Worm (Caenorhabditis elegans) whole organism, L4 larva: ENCODE data around the gene F54D8.6.

ENCODE experiments used
- D1046.2 ChIP-seq: fragments of 200-800 bp; sonication (Bioruptor generic); IDR thresholded peaks from 2 replicates; pipeline ENCODE4 v1.3.6; 2022; ENCODE audit warnings: missing genetic modification characterization, missing compliant biosample characterization
- F10B5.3 ChIP-seq: sonication (generic microtip); optimal IDR thresholded peaks from 2 replicates; lab custom pipeline; 2016; ENCODE audit warnings: mild to moderate bottlenecking, missing genetic modification characterization, missing compliant biosample characterization
- F44E2.7 ChIP-seq: fragments of 200-800 bp; sonication (Bioruptor generic); IDR thresholded peaks from 2 replicates; pipeline ENCODE4 v2.1.2; 2022; ENCODE audit warnings: missing genetic modification characterization, missing compliant biosample characterization
- T26A8.4 ChIP-seq: fragments of 200-800 bp; sonication (Bioruptor generic); IDR thresholded peaks from 2 replicates; pipeline ENCODE4 v1.3.6; 2022; ENCODE audit warnings: missing genetic modification characterization, missing compliant biosample characterization
- Y105C5A.15 ChIP-seq: fragments of 200-800 bp; sonication (Bioruptor generic); IDR thresholded peaks from 2 replicates; pipeline ENCODE4 v1.3.6; 2022; ENCODE audit warnings: missing genetic modification characterization, missing compliant biosample characterization
- ZK337.2 ChIP-seq: fragments of 200-800 bp; sonication (Bioruptor generic); IDR thresholded peaks from 2 replicates; pipeline ENCODE4 v1.3.6; 2022; ENCODE audit warnings: missing genetic modification reagents, missing genetic modification characterization, missing compliant biosample characterization
- ceh-20 ChIP-seq: fragments of 200-800 bp; sonication (Bioruptor generic); IDR thresholded peaks from 2 replicates; pipeline ENCODE4 v1.3.6; 2022; ENCODE audit warnings: missing genetic modification reagents, missing genetic modification characterization, missing compliant biosample characterization
- ceh-62 ChIP-seq: sonication (generic microtip); optimal IDR thresholded peaks from 2 replicates; lab custom pipeline; 2017; ENCODE audit warnings: missing biosample characterization, missing genetic modification characterization
- cey-2 ChIP-seq: sonication (generic microtip); optimal IDR thresholded peaks from 3 replicates; lab custom pipeline; 2017; ENCODE audit warnings: missing genetic modification characterization, mild to moderate bottlenecking, missing compliant biosample characterization, antibody characterized with exemption, borderline replicate concordance; ENCODE audit not compliant: insufficient read depth
- egl-43 ChIP-seq: fragments of 200-800 bp; sonication (Bioruptor generic); IDR thresholded peaks from 2 replicates; pipeline ENCODE4 v1.3.6; 2022; ENCODE audit warnings: missing genetic modification reagents, missing genetic modification characterization, missing compliant biosample characterization
- hlh-11 ChIP-seq: fragments of 200-800 bp; sonication (Bioruptor generic); optimal IDR thresholded peaks from 2 replicates; lab custom pipeline; 2018; ENCODE audit warnings: mild to moderate bottlenecking, missing genetic modification characterization, missing compliant biosample characterization
- lim-7 ChIP-seq: fragments of 200-800 bp; sonication (Bioruptor generic); IDR thresholded peaks from 2 replicates; pipeline ENCODE4 v1.3.6; 2022; ENCODE audit warnings: missing genetic modification characterization, missing compliant biosample characterization
- lin-1 ChIP-seq: fragments of 200-800 bp; sonication (Bioruptor generic); IDR thresholded peaks from 2 replicates; pipeline ENCODE4 v1.3.6; 2022; ENCODE audit warnings: missing genetic modification reagents, missing genetic modification characterization, missing compliant biosample characterization
- lin-13 ChIP-seq: fragments of 150-350 bp; optimal IDR thresholded peaks from 2 replicates; lab custom pipeline; 2014; ENCODE audit warnings: missing biosample characterization, missing genetic modification reagents, missing genetic modification characterization
- lsy-2 ChIP-seq, 2 experiments: fragments of 150-350 bp in 1 of 2; sonication (generic microtip) in 1 of 2; optimal IDR thresholded peaks; 2 replicates each; lab custom pipeline; 2014 to 2017; ENCODE audit warnings: missing biosample characterization in 2 of 2, missing genetic modification characterization in 2 of 2
- madf-5 ChIP-seq, 2 experiments: fragments of 200-800 bp; sonication (Bioruptor generic); IDR thresholded peaks; 2 replicates each; pipeline ENCODE4 v1.3.6; 2022; ENCODE audit warnings: missing compliant biosample characterization in 2 of 2, missing genetic modification characterization in 2 of 2
- nhr-237 ChIP-seq: sonication (generic microtip); optimal IDR thresholded peaks from 2 replicates; lab custom pipeline; 2017; ENCODE audit warnings: missing biosample characterization, missing genetic modification characterization
- nhr-25 ChIP-seq: sonication (generic microtip); optimal IDR thresholded peaks from 2 replicates; lab custom pipeline; 2017; ENCODE audit warnings: missing genetic modification characterization, mild to moderate bottlenecking, missing compliant biosample characterization, antibody characterized with exemption, moderate library complexity, borderline replicate concordance; ENCODE audit not compliant: insufficient read depth
- pha-4 ChIP-seq, 2 experiments: fragments of 150-350 bp in 1 of 2; fragments of 200-800 bp in 1 of 2; sonication (Bioruptor generic) in 1 of 2; IDR thresholded peaks in 1 of 2; optimal IDR thresholded peaks in 1 of 2; 2 replicates each; pipeline versions ENCODE4 v1.3.6 to Lab custom; 2014 to 2022; ENCODE audit warnings: missing genetic modification characterization in 2 of 2, missing genetic modification reagents in 2 of 2, missing biosample characterization in 1 of 2, missing compliant biosample characterization in 1 of 2
- pqm-1 ChIP-seq: sonication (generic microtip); optimal IDR thresholded peaks from 2 replicates; lab custom pipeline; 2017; ENCODE audit warnings: missing biosample characterization, missing genetic modification characterization
- rbr-2 ChIP-seq: sonication (generic microtip); optimal IDR thresholded peaks from 2 replicates; lab custom pipeline; 2016; ENCODE audit warnings: missing genotype, missing genetic modification characterization, missing compliant biosample characterization
- set-16 ChIP-seq: fragments of 200-800 bp; sonication (Bioruptor generic); IDR thresholded peaks from 2 replicates; pipeline ENCODE4 v1.3.6; 2022; ENCODE audit warnings: missing genetic modification reagents, missing genetic modification characterization, missing compliant biosample characterization
- spr-1 ChIP-seq: sonication (generic microtip); optimal IDR thresholded peaks from 2 replicates; lab custom pipeline; 2016; ENCODE audit warnings: mild to moderate bottlenecking, missing genetic modification characterization, missing compliant biosample characterization
- unc-130 ChIP-seq: sonication (generic microtip); optimal IDR thresholded peaks from 2 replicates; lab custom pipeline; 2016; ENCODE audit warnings: missing genetic modification reagents, missing genetic modification characterization, missing compliant biosample characterization
- unc-39 ChIP-seq: sonication (generic microtip); optimal IDR thresholded peaks from 2 replicates; lab custom pipeline; 2017; ENCODE audit warnings: missing biosample characterization, missing genetic modification characterization
- unc-62 ChIP-seq, 3 experiments: fragments of 150-350 bp in 1 of 3; sonication (generic microtip); optimal IDR thresholded peaks in 2 of 3; peaks in 1 of 3; 1 replicate in 1 of 3; 2 replicates in 2 of 3; lab custom pipeline; 2014 to 2017; ENCODE audit warnings: missing biosample characterization in 3 of 3, missing genetic modification characterization in 3 of 3, missing genetic modification reagents in 3 of 3, missing genotype in 1 of 3
- vab-7 ChIP-seq: fragments of 200-800 bp; sonication (Bioruptor generic); IDR thresholded peaks from 2 replicates; pipeline ENCODE4 v1.3.6; 2022; ENCODE audit warnings: missing genetic modification reagents, missing genetic modification characterization, missing compliant biosample characterization
- ztf-11 ChIP-seq: fragments of 150-350 bp; optimal IDR thresholded peaks from 2 replicates; lab custom pipeline; 2014; ENCODE audit warnings: missing biosample characterization, missing genetic modification characterization
- ztf-7 ChIP-seq: fragments of 150-350 bp; optimal IDR thresholded peaks from 2 replicates; lab custom pipeline; 2014; ENCODE audit warnings: missing biosample characterization, missing genetic modification characterization

Gene F54D8.6

DNA sequence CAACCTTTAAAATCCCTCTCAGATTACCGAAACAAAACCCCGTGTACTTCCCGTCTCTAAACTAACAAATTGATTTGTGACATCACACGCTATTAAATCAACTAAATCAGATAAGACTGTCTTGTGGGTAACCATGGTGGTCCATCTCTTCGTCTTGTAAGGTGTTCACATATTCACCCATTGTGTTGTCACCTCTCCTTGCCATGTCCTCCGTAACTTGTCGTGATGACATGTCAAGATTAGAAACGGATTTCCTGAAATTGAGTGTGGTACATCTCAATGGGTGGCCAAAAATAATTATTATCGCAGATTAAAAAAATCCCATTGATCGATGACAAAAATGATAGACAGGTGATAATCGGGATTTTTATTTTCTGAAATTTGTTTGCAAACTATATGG is 21.6 kb downstream of the F54D8.6 start:
- no peak for TF ChIP-seq lin-13 (GFP tag; lab: Kevin White, UChicago)
- peak in 1 of 2 experiments; percentile 61 for TF ChIP-seq unc-62 (GFP tag; optimal IDR thresholded peaks at IDR 0.05 in 1 of 2; lab: Kevin White, UChicago)
- no peak for TF ChIP-seq unc-62 (tag; optimal IDR thresholded peaks at IDR 0.05; lab: Kevin White, UChicago)

DNA sequence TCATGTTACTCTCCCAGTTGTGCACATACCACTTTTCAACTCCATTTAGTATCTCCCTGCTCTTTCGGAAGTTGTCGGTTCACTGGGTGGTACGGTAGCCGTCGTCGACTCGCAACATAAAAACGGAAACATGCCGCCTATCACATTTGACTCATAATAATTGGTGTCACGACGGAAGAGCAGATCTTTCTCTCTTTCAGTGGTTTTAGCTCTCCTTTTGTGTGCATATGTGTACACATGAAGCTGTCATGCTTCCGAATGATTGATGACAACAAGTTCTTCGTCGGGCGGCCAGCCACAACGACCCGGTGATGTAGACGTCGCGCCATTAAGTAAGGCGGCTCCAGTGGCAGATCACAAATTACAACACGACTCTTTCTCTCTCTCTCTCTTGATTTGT is 23.0 kb downstream of the F54D8.6 start:
- no peak for TF ChIP-seq egl-43 (GFP tag; lab: Robert Waterston, UW)
- no peak for TF ChIP-seq ceh-20
- no peak for TF ChIP-seq vab-7 (GFP tag; lab: Robert Waterston, UW)
- TF ChIP-seq F44E2.7 (GFP tag; lab: Robert Waterston, UW): no peak
- TF ChIP-seq ztf-11: no peak
- no peak for TF ChIP-seq pha-4 (GFP tag; IDR thresholded peaks at IDR 0.05; lab: Robert Waterston, UW)
- no peak for TF ChIP-seq pha-4 (tag; optimal IDR thresholded peaks at IDR 0.05; lab: Kevin White, UChicago)
- no peak for TF ChIP-seq pqm-1 (tag; lab: Kevin White, UChicago)
- no peak for TF ChIP-seq rbr-2 (tag; lab: Kevin White, UChicago)
- TF ChIP-seq ZK337.2 (GFP tag; lab: Robert Waterston, UW): no peak
- TF ChIP-seq nhr-237 (tag; lab: Kevin White, UChicago): no peak
- TF ChIP-seq spr-1 (tag; lab: Kevin White, UChicago): no peak
- no peak for TF ChIP-seq madf-5 (GFP tag; IDR thresholded peaks at IDR 0.05; lab: Robert Waterston, UW)

- TF ChIP-seq cey-2 (tag; lab: Kevin White, UChicago) (no peak), set-16 (GFP tag; lab: Robert Waterston, UW) (peak; percentile 13; the same call in 1 of the 2 replicates), F10B5.3 (no peak)
Observed at ce11 chrIII:5126988-5127387, 24.2 kb downstream of the F54D8.6 start.

- TF ChIP-seq unc-62 (GFP tag; optimal IDR thresholded peaks at IDR 0.05 in 1 of 2; lab: Kevin White, UChicago): peak in 1 of 2 experiments; percentile 35
- TF ChIP-seq unc-62 (tag; optimal IDR thresholded peaks at IDR 0.05; lab: Kevin White, UChicago): no peak
- TF ChIP-seq set-16 (GFP tag; lab: Robert Waterston, UW): 0 out of 2 replicates have a peak, but pooled peaks have one; percentile 8
- no peak for TF ChIP-seq T26A8.4 (GFP tag; lab: Robert Waterston, UW)
Observed at ce11 chrIII:5129261-5129660, 26.5 kb downstream of the F54D8.6 start.

ce11 chrIII:5130654-5131053 is 27.9 kb downstream of the F54D8.6 start:
- TF ChIP-seq lim-7 (GFP tag; lab: Robert Waterston, UW) (no peak), Y105C5A.15 (GFP tag; lab: Robert Waterston, UW) (no peak), ceh-62 (tag; lab: Kevin White, UChicago) (no peak), ztf-7 (tag; lab: Kevin White, UChicago) (no peak), unc-39 (no peak), nhr-25 (tag; lab: Kevin White, UChicago) (no peak), unc-130 (GFP tag; lab: Kevin White, UChicago) (no peak), egl-43 (GFP tag; lab: Robert Waterston, UW) (no peak), lin-1 (no peak), D1046.2 (GFP tag; lab: Robert Waterston, UW) (no peak), hlh-11 (tag; lab: Kevin White, UChicago) (no peak)
- TF ChIP-seq, all 104 proteins: peak for 0

ce11 chrIII:5134506-5134905 is 31.7 kb downstream of the F54D8.6 start:
- TF ChIP-seq lsy-2 (tag; optimal IDR thresholded peaks at IDR 0.05; lab: Kevin White, UChicago) (peak in 1 of 2 experiments; percentile 24), egl-43 (GFP tag; lab: Robert Waterston, UW) (no peak), T26A8.4 (GFP tag; lab: Robert Waterston, UW) (no peak), hlh-11 (tag; lab: Kevin White, UChicago) (peak; percentile 18)
- TF ChIP-seq, all 104 proteins: peak for 2
